Worm (Caenorhabditis elegans): ENCODE data around the gene clec-170.

ce11 chrIV:1278945-1279344 lies 12.3 kb downstream of the clec-170 start:
- TF ChIP-seq unc-39 (tag; optimal IDR thresholded peaks at IDR 0.05) (no peak), nhr-237 (tag; optimal IDR thresholded peaks at IDR 0.05) (no peak), unc-62 (GFP tag; optimal IDR thresholded peaks at IDR 0.05) (no peak), pha-4 (tag; optimal IDR thresholded peaks at IDR 0.05) (no peak), blmp-1 (tag; optimal IDR thresholded peaks at IDR 0.05) (no peak), mab-5 (tag; optimal IDR thresholded peaks at IDR 0.05) (no peak), mep-1 (tag; optimal IDR thresholded peaks at IDR 0.05) (no peak)
